Worm (Caenorhabditis elegans) whole organism, L1 larva: Measurements from ENCODE around the gene F55F10.3.

ENCODE experiments used
- ceh-82 ChIP-seq, 3 experiments: fragments of 150-350 bp in 1 of 3; sonication (generic microtip) in 2 of 3; optimal IDR thresholded peaks; 2 replicates each; lab custom pipeline; 2014 to 2017; ENCODE audit warnings: missing biosample characterization in 3 of 3, missing genetic modification characterization in 3 of 3
- egl-27 ChIP-seq, 2 experiments: fragments of 150-350 bp in 1 of 2; sonication (generic microtip); optimal IDR thresholded peaks; 3 replicates each; lab custom pipeline; 2017 to 2018; ENCODE audit warnings: missing biosample characterization in 2 of 2, missing genetic modification characterization in 2 of 2, missing genetic modification reagents in 2 of 2
- irx-1 ChIP-seq: sonication (generic microtip); optimal IDR thresholded peaks from 2 replicates; lab custom pipeline; 2016; ENCODE audit warnings: missing genetic modification characterization, missing compliant biosample characterization
- nhr-11 ChIP-seq: fragments of 150-350 bp; optimal IDR thresholded peaks from 2 replicates; lab custom pipeline; 2014; ENCODE audit warnings: missing biosample characterization, missing genetic modification characterization
- nhr-85 ChIP-seq: sonication (generic microtip); peaks from one replicate; lab custom pipeline; 2016; ENCODE audit warnings: missing genetic modification characterization, inconsistent platforms, missing compliant biosample characterization
- skn-1 ChIP-seq: fragments of 150-350 bp; optimal IDR thresholded peaks from 2 replicates; lab custom pipeline; 2014; ENCODE audit warnings: missing biosample characterization, missing genetic modification characterization
- xbp-1 ChIP-seq: sonication (generic microtip); optimal IDR thresholded peaks from 2 replicates; lab custom pipeline; 2016; ENCODE audit warnings: missing genetic modification characterization, missing compliant biosample characterization

DNA sequence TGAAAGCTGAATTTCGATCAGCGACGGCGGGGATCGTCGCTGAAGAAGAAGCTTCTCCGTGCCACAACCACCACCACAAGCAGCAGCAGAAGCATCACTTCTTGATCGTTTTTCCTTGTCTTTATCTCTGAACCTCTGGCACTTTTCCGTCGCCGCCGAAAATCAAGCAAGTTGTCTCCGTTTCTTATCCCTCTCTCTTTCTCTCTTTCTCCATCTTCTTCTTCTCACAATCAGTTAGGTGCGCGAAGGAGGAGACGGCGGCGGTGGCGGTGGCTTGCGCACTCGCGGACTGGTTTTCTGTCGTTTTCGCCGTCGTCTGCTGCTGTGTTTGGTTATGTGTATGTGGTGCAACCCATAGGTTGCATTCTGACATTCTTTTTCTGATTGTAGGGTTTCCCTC is 38.7 kb downstream of the F55F10.3 start:
- TF ChIP-seq ceh-82 (tag; optimal IDR thresholded peaks at IDR 0.05; lab: Kevin White, UChicago) (no peak), skn-1 (tag; lab: Kevin White, UChicago) (peak; percentile 7), nhr-85 (peak; percentile 35), xbp-1 (tag; lab: Kevin White, UChicago) (no peak), irx-1 (tag; lab: Kevin White, UChicago) (no peak), nhr-11 (no peak), egl-27 (tag; optimal IDR thresholded peaks at IDR 0.05; lab: Kevin White, UChicago) (no peak)
